Worm (Caenorhabditis elegans): ENCODE results near the gene ZK105.13.

DNA sequence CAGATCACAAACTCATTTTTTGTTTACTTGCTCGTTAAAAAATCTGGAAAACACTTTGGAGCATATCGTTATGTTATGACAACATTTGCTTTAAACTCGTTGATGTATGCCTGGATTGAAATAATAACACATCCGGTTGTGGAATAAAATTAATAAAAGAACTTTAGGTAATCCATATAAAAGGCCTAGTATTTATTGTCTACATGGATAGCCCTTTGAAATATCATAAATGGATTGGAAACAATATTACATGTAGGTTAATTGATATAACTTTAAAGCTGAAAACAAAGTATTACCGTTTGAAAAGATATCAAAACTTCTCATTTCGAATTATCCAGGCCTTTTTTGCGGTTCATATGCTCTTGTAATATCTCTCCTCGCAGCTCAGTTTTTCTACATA, 22.3 kb downstream of the ZK105.13 start:
- TF ChIP-seq snpc-4 (tag; optimal IDR thresholded peaks at IDR 0.05) (no peak), ama-1 (optimal IDR thresholded peaks at IDR 0.05) (no peak), elt-3 (tag; optimal IDR thresholded peaks at IDR 0.05) (no peak), nhr-6 (tag; optimal IDR thresholded peaks at IDR 0.05) (no peak), ztf-11 (tag; optimal IDR thresholded peaks at IDR 0.05) (no peak), unc-62 (GFP tag; optimal IDR thresholded peaks at IDR 0.05) (no peak), Y55F3AM.14 (GFP tag; optimal IDR thresholded peaks at IDR 0.05) (no peak)
